Fruit fly (Drosophila melanogaster) whole organism, larva: Measurements from ENCODE around the gene dmGlut.

Experiments
- noc ChIP-seq: fragments of 200-800 bp; sonication (Bioruptor generic); optimal IDR thresholded peaks from 3 replicates; lab custom pipeline; 2019; ENCODE audit warnings: missing biosample characterization, mild to moderate bottlenecking, missing genetic modification characterization, moderate library complexity

dmGlut gene

DNA sequence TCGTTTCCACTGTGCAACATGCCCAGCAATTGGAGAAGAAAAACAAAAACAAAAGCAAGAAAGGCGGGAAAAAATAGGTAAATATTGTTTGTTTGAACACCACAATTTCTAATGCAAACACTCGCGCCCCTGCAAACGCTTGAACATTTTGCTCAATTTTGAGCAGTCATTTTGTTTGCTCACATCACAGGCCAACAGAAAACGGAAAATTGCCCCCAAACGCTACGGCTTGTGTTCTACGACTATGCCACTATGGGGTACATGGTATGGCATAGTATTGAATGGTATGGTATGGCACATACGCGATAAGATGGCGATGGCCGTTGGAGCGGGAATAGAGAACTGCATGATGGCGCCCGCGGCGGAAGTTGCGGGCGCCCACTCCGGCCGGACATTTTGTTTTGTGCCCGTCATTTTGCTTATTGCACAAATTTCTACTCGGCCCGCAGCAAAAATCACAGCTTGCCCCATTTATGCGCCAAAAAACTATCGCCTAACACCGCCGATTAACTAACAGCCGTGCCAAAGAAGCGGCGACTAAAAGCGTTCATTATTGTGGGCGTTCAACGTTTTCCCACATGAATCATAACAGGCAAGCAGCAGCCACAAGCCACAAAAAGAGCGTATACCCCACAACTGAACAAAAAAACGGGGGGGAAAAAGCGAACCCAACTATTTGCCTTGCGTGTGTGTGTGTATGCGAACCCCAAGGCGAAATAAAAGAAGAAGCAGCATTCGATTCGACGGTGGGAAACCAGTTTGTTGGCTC is 22.8 kb upstream of the dmGlut start:
- peak; percentile 42 for TF ChIP-seq noc

DNA sequence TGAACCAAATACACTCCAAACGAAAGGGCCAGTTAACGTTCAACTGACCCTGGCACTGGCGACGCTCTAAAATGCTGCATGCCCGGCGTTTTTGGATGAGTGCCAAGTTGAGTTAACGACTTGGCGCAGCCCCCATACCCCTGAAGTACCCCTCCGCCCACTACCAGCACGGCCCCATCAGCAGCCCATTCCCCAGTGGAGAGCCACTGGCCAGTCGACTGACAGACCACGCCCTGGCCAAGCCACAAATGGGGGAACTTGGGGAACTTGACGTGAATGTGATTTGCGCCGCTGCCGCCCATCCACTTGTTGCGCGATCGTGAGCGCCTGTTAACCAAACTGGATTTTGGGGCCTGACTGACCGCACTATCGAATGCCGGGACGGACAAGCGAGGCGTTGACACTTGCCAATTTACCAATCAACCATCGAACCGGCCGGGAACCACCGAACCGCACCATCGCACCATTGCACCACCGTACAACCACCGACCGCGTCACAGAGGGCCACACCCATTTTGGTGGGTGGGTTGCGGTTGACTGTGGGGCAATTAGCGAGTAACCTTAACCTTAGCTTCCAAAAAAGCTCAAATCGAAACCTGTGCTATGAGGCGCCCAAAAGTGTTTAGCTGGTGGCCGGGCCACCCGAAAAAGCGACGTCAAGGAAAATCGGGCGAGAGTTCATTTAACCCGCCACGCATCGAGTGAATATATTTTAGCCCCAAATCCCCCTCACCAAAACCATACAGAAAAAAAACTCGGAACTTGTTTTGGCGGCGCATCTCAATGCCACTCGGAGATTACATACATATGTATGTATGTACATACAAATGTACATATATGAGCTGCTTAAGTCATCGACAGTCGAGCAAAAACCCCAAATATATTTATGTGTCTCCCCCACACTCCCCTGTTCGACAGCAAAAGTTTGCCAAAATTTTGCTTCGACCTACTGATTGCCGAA is 21.5 kb upstream of the dmGlut start:
- peak; percentile 3 for TF ChIP-seq noc

DNA sequence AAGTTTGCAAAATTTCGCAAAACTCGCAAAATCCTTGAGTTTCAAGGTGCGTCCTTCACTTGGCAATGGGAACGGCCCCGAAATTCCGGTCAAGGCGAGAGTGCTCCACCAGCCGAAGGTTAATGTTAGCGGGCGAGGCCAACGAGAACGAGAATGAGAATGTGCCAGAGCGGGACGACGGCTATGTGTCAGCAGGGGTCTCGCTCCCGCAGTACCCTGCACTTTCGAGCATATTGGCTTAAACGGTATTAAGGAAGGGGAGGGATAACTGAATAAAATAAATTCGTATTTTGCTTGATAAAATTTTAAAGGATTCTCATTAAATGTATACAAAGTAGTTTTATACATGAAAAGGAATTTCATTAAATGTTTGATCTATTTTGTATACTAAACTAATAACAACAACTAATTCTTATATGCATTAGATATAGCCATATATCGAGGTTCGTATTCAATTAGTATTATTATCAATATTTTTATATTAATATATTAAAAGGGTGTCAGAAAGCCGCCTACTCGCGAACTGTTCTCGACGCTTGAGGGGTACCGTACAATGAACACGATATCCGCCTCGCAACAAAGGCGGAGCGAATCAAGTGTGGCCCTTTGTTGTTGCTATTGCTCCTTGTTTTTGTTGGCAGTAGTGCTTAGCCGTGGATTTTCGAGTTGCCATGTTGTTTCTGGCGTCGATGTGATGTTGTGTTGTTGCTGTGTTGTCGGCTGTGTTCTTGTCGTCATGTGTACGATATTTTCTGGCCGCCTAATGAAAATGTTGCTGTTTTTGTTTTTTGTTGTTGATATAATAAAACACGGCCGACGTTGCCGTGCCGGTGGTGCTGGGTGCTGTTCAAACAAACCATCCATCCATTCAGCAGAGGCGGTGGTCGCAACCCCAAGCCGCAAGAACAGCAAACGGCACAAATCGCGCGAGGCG is 20.6 kb upstream of the dmGlut start:
- peak; percentile 96 for TF ChIP-seq noc

- peak; percentile 80 for TF ChIP-seq noc
Observed at dm6 chr2L:12007331-12007791, 19.9 kb upstream of the dmGlut start.

DNA sequence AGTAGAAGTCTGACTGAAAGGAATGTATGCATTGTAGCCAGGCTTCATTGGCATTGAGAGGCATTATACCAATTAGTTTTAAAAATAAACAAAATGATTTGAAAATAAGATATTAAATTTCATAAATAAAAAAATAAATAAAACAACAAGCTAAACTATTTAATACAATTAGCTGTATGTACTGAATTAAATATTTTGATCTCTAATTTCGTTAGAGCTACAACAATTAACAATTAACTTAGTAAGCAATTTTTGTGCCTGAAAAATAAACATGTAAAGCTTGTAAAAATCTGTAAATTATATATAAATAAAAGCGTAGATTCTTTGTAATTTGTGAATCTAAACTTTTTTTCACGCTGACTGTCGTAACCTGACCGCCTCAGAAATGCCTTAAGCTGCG is 19.4 kb upstream of the dmGlut start, which contains the start of gene Rh5:
Rh5 (plus strand) TSS at position 301 of the 400 bp plus-strand sequence.
- no peak for TF ChIP-seq noc

DNA sequence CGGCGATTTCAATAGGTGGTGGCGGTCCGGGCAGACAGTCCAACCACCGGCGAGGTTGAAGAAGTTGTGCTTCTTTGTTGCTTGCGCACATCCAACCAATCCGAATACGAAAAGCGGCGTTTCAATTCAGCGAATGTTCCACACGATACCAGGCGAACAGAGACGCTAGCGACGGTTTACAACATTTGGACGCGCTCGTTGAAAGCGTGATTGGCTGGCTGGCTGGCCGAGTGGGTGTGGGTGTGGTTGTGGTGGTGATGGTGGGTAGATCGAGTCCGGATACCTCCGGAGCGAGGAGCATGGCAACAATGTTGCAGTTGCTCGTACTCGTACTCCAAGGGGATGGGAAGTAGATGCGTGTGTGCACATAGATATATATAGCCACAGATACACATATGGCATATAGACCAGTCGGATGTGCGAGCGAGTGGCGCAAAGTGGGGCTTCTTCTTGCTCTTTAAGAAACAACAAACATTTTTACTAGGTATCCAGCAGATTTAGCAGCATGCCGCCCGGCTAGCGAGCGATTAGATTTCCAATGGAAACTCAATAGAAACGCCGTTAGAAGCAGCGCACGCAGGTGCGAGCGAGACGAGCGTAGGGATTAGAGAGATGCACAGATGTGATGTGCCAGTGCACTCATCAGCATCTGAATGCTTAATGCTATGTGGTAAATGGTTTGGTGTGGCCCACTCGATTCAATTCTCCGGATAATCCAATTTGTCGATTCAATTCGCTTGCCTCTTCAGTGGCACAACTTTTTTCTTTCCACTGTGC is 16.9 kb upstream of the dmGlut start:
- TF ChIP-seq noc, result peak; percentile 78

dm6 chr2L:12010877-12011666 is 16.2 kb upstream of the dmGlut start:
- TF ChIP-seq noc, result peak; percentile 93

- TF ChIP-seq noc, result peak; percentile 95
Observed at dm6 chr2L:12011682-12012655, 15.3 kb upstream of the dmGlut start.

- no peak for TF ChIP-seq noc
Observed at dm6 chr2L:12013243-12013642, 14.0 kb upstream of the dmGlut start.

DNA sequence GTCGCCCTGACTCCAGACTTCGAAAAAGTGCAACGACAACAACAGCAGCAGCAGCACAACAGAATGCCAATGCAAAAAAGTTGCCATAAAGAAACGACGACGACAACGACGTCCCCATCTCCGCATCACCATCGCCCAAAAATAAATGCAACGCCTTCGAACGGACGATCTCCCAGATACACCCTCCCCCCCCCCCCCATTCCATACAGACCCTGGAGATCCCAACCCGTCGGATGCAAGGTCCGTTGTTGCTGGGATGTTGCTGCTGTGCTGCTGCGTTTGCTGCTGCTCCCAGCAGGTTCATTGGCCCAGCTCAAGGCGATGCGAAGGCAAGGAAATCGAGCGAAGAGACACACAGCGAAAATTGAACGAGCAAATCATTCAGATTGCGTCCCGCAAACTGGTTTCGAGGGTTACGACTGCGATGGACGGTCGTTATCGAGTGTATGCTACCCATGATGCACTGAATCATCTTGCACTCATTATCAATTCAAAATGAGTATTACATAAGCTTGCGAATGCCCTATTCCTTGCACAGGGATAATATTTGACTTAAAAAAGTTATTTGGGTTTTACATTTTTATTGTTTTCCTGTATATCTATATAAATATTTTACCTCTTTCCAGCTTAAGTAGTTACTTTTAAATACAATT is 13.4 kb upstream of the dmGlut start:
- no peak for TF ChIP-seq noc

dm6 chr2L:12020735-12021134 is 6.5 kb upstream of the dmGlut start, which contains the start of gene Wdr81:
Gene Wdr81, minus strand, starts transcription at chr2L:12020960.
- no peak for TF ChIP-seq noc

DNA sequence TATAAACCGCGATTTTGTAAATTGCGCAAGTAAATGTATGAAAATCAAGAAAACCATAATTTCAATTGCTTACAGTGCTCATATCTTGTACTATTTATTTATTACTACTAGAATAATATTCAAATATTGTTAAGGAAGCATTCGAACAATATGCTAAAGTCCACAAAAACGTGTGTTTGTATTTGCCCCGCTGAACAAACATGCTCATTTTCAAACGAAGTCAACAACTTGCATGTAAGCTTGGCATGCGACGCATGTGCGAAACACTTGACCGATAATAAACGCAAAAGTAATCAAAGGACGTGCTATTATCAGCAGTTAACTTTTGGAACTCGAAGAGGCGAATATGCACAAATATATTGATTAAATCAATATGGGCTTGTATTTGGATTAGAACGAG is 6.0 kb upstream of the dmGlut start:
- no peak for TF ChIP-seq noc

- no peak for TF ChIP-seq noc
Observed at dm6 chr2L:12024104-12024503, 3.1 kb upstream of the dmGlut start.
